Worm (Caenorhabditis elegans) whole organism, late embryonic: ENCODE measurements around the gene F47B10.6.

Experiments used
- T23F11.4 ChIP-seq: fragments of 200-800 bp; sonication (Bioruptor generic); optimal IDR thresholded peaks from 2 replicates; lab custom pipeline; 2018; ENCODE audit warnings: mild to moderate bottlenecking, missing genetic modification characterization, missing compliant biosample characterization
- ama-1 ChIP-seq: fragments of 150-350 bp; optimal IDR thresholded peaks from 2 replicates; lab custom pipeline; 2014
- ceh-19 ChIP-seq: fragments of 200-800 bp; sonication (Bioruptor generic); optimal IDR thresholded peaks from 2 replicates; lab custom pipeline; 2018; ENCODE audit warnings: mild to moderate bottlenecking, missing genetic modification characterization, missing compliant biosample characterization
- ceh-2 ChIP-seq: sonication (generic microtip); optimal IDR thresholded peaks from 2 replicates; lab custom pipeline; 2016; ENCODE audit warnings: missing genotype, missing genetic modification characterization, missing compliant biosample characterization
- ceh-22 ChIP-seq: sonication (generic microtip); optimal IDR thresholded peaks from 2 replicates; lab custom pipeline; 2017; ENCODE audit warnings: missing biosample characterization, missing genetic modification characterization
- ceh-24 ChIP-seq: sonication (generic microtip); optimal IDR thresholded peaks from 2 replicates; lab custom pipeline; 2016; ENCODE audit warnings: mild to moderate bottlenecking, missing genetic modification characterization, missing compliant biosample characterization
- ceh-31 ChIP-seq: sonication (generic microtip); optimal IDR thresholded peaks from 2 replicates; lab custom pipeline; 2016; ENCODE audit warnings: missing genetic modification characterization, missing compliant biosample characterization
- ceh-34 ChIP-seq: sonication (generic microtip); optimal IDR thresholded peaks from 2 replicates; lab custom pipeline; 2016; ENCODE audit warnings: mild to moderate bottlenecking, missing genetic modification characterization, missing compliant biosample characterization
- ceh-48 ChIP-seq: sonication (generic microtip); optimal IDR thresholded peaks from 2 replicates; lab custom pipeline; 2016; ENCODE audit warnings: missing genetic modification characterization, inconsistent platforms, missing compliant biosample characterization
- ceh-9 ChIP-seq: sonication (generic microtip); optimal IDR thresholded peaks from 2 replicates; lab custom pipeline; 2016; ENCODE audit warnings: mild to moderate bottlenecking, missing genetic modification characterization, inconsistent platforms, missing compliant biosample characterization
- che-1 ChIP-seq: sonication (generic microtip); optimal IDR thresholded peaks from 2 replicates; lab custom pipeline; 2016; ENCODE audit warnings: mild to moderate bottlenecking, missing genetic modification characterization, missing compliant biosample characterization
- elt-2 ChIP-seq: sonication (generic microtip); optimal IDR thresholded peaks from 2 replicates; lab custom pipeline; 2016; ENCODE audit warnings: missing genetic modification reagents, missing genetic modification characterization, missing compliant biosample characterization
- ets-4 ChIP-seq: sonication (generic microtip); optimal IDR thresholded peaks from 2 replicates; lab custom pipeline; 2016; ENCODE audit warnings: missing genetic modification characterization, missing compliant biosample characterization
- fkh-10 ChIP-seq: fragments of 150-350 bp; optimal IDR thresholded peaks from 2 replicates; lab custom pipeline; 2014; ENCODE audit warnings: missing biosample characterization, missing genetic modification reagents, missing genetic modification characterization
- hlh-13 ChIP-seq: fragments of 200-800 bp; sonication (Bioruptor generic); optimal IDR thresholded peaks from 2 replicates; lab custom pipeline; 2018; ENCODE audit warnings: mild to moderate bottlenecking, missing genetic modification characterization, missing compliant biosample characterization
- hlh-30 ChIP-seq: sonication (generic microtip); optimal IDR thresholded peaks from 2 replicates; lab custom pipeline; 2017; ENCODE audit warnings: antibody characterized with exemption, missing genetic modification characterization, missing compliant biosample characterization; ENCODE audit not compliant: insufficient read depth
- lim-6 ChIP-seq: sonication (generic microtip); optimal IDR thresholded peaks from 2 replicates; lab custom pipeline; 2016; ENCODE audit warnings: missing genetic modification characterization, missing compliant biosample characterization
- nfya-1 ChIP-seq: sonication (generic microtip); optimal IDR thresholded peaks from 2 replicates; lab custom pipeline; 2017; ENCODE audit warnings: missing genetic modification characterization, mild to moderate bottlenecking, missing compliant biosample characterization, antibody characterized with exemption, moderate library complexity
- npax-4 ChIP-seq: sonication (generic microtip); optimal IDR thresholded peaks from 2 replicates; lab custom pipeline; 2016; ENCODE audit warnings: missing genetic modification characterization, missing compliant biosample characterization
- pag-3 ChIP-seq: sonication (generic microtip); optimal IDR thresholded peaks from 2 replicates; lab custom pipeline; 2016; ENCODE audit warnings: missing compliant biosample characterization, missing genetic modification characterization, borderline replicate concordance
- rnt-1 ChIP-seq: sonication (generic microtip); optimal IDR thresholded peaks from 2 replicates; lab custom pipeline; 2016; ENCODE audit warnings: missing genetic modification characterization, missing compliant biosample characterization
- sox-2 ChIP-seq: fragments of 200-800 bp; sonication (Bioruptor generic); IDR thresholded peaks from 2 replicates; pipeline ENCODE4 v1.3.6; 2022; ENCODE audit warnings: missing genetic modification reagents, missing genetic modification characterization, missing compliant biosample characterization
- syd-9 ChIP-seq: sonication (generic microtip); optimal IDR thresholded peaks from 2 replicates; lab custom pipeline; 2016; ENCODE audit warnings: mild to moderate bottlenecking, missing genetic modification characterization, moderate library complexity, missing compliant biosample characterization
- tbx-7 ChIP-seq: sonication (generic microtip); optimal IDR thresholded peaks from 2 replicates; lab custom pipeline; 2016; ENCODE audit warnings: missing genotype, missing genetic modification characterization, missing compliant biosample characterization
- ttx-3 ChIP-seq: sonication (generic microtip); optimal IDR thresholded peaks from 2 replicates; lab custom pipeline; 2016; ENCODE audit warnings: missing genetic modification reagents, missing genetic modification characterization, missing compliant biosample characterization
- unc-55 ChIP-seq: sonication (generic microtip); optimal IDR thresholded peaks from 2 replicates; lab custom pipeline; 2017; ENCODE audit warnings: missing biosample characterization, missing genetic modification reagents, missing genetic modification characterization
- ztf-16 ChIP-seq: sonication (generic microtip); optimal IDR thresholded peaks from 2 replicates; lab custom pipeline; 2017; ENCODE audit warnings: missing genetic modification characterization, missing compliant biosample characterization

F47B10.6 gene

ce11 chrX:10909661-10910060 lies 21.4 kb downstream of the F47B10.6 start:
- peak; percentile 55 for TF ChIP-seq unc-55 (GFP tag; lab: Kevin White, UChicago)
- no peak for TF ChIP-seq rnt-1 (tag; lab: Kevin White, UChicago)
- no peak for TF ChIP-seq fkh-10 (GFP tag; lab: Kevin White, UChicago)

ce11 chrX:10910716-10911115 lies 22.4 kb downstream of the F47B10.6 start, which contains the start of gene F47B10.8:
Gene F47B10.8, minus strand, starts transcription at chrX:10910816.
- no peak for TF ChIP-seq ceh-22 (tag; lab: Kevin White, UChicago)

ce11 chrX:10913981-10914380 lies 25.7 kb downstream of the F47B10.6 start, which contains the start of gene F47B10.9:
Gene F47B10.9, minus strand, starts transcription at chrX:10914081.
- TF ChIP-seq ceh-48 (tag; lab: Kevin White, UChicago) (no peak), npax-4 (tag; lab: Kevin White, UChicago) (no peak), hlh-13 (GFP tag; lab: Kevin White, UChicago) (no peak)

ce11 chrX:10914421-10915277 lies 26.3 kb downstream of the F47B10.6 start:
- TF ChIP-seq tbx-7 (tag; lab: Kevin White, UChicago): no peak
- no peak for TF ChIP-seq syd-9 (tag; lab: Kevin White, UChicago)
- no peak for TF ChIP-seq nfya-1 (tag; lab: Kevin White, UChicago)
- TF ChIP-seq sox-2: no peak
- TF ChIP-seq pag-3: no peak
- no peak for TF ChIP-seq ttx-3
- no peak for TF ChIP-seq ama-1 (lab: Kevin White, UChicago)

ce11 chrX:10916194-10916593 lies 27.9 kb downstream of the F47B10.6 start:
- TF ChIP-seq elt-2 (no peak), hlh-13 (GFP tag; lab: Kevin White, UChicago) (no peak), ceh-9 (no peak)

- TF ChIP-seq unc-55 (GFP tag; lab: Kevin White, UChicago): no peak
- TF ChIP-seq ceh-31 (tag; lab: Kevin White, UChicago): no peak
- no peak for TF ChIP-seq T23F11.4 (GFP tag; lab: Kevin White, UChicago)
- TF ChIP-seq pag-3: no peak
- TF ChIP-seq che-1: no peak
- TF ChIP-seq ceh-34: no peak
- TF ChIP-seq ztf-16: no peak
- TF ChIP-seq ceh-22 (tag; lab: Kevin White, UChicago): no peak
- TF ChIP-seq ets-4 (tag; lab: Kevin White, UChicago): no peak
- no peak for TF ChIP-seq ceh-19 (GFP tag; lab: Kevin White, UChicago)
- TF ChIP-seq fkh-10 (GFP tag; lab: Kevin White, UChicago): no peak
Measured at ce11 chrX:10919613-10920012, 31.3 kb downstream of the F47B10.6 start, which contains the start of gene nstp-9. Gene nstp-9, minus strand, starts transcription at chrX:10919713.

- TF ChIP-seq hlh-30 (tag; lab: Kevin White, UChicago): no peak
- TF ChIP-seq ceh-31 (tag; lab: Kevin White, UChicago): no peak
- no peak for TF ChIP-seq ceh-2 (tag; lab: Kevin White, UChicago)
- no peak for TF ChIP-seq lim-6 (tag; lab: Kevin White, UChicago)
- TF ChIP-seq ceh-24: no peak
Measured at ce11 chrX:10924031-10924430, 35.7 kb downstream of the F47B10.6 start.
